Fruit fly (Drosophila melanogaster) whole organism, prepupa: ENCODE measurements around the gene Cnx99A.
"Not testable (repeated sequence)": the region's sequence is repeated elsewhere in the genome, so short reads cannot be mapped to it uniquely, and the experiment has no call there.

Experiments used
- CG10631 ChIP-seq: fragments of 200-800 bp; sonication (Bioruptor generic); optimal IDR thresholded peaks from 2 replicates; lab custom pipeline; 2016; ENCODE audit warnings: missing biosample characterization, missing genetic modification characterization
- CG11762 ChIP-seq: fragments of 200-800 bp; sonication (Bioruptor generic); optimal IDR thresholded peaks from 3 replicates; lab custom pipeline; 2016; ENCODE audit warnings: missing biosample characterization, missing genetic modification characterization; ENCODE audit not compliant: insufficient read depth
- CG11902 ChIP-seq: fragments of 200-800 bp; sonication (Bioruptor generic); optimal IDR thresholded peaks from 3 replicates; lab custom pipeline; 2016; ENCODE audit warnings: missing biosample characterization, missing genetic modification characterization
- CG6854 ChIP-seq: fragments of 200-800 bp; sonication (Bioruptor generic); optimal IDR thresholded peaks from 2 replicates; lab custom pipeline; 2017; ENCODE audit warnings: missing biosample characterization, mild to moderate bottlenecking, missing genetic modification characterization
- Lpt ChIP-seq: fragments of 200-800 bp; sonication (Bioruptor generic); optimal IDR thresholded peaks from 3 replicates; lab custom pipeline; 2016; ENCODE audit warnings: missing biosample characterization, missing genetic modification characterization
- Met ChIP-seq: fragments of 200-800 bp; sonication (Bioruptor generic); optimal IDR thresholded peaks from 3 replicates; lab custom pipeline; 2016; ENCODE audit warnings: missing biosample characterization, missing genetic modification characterization

DNA sequence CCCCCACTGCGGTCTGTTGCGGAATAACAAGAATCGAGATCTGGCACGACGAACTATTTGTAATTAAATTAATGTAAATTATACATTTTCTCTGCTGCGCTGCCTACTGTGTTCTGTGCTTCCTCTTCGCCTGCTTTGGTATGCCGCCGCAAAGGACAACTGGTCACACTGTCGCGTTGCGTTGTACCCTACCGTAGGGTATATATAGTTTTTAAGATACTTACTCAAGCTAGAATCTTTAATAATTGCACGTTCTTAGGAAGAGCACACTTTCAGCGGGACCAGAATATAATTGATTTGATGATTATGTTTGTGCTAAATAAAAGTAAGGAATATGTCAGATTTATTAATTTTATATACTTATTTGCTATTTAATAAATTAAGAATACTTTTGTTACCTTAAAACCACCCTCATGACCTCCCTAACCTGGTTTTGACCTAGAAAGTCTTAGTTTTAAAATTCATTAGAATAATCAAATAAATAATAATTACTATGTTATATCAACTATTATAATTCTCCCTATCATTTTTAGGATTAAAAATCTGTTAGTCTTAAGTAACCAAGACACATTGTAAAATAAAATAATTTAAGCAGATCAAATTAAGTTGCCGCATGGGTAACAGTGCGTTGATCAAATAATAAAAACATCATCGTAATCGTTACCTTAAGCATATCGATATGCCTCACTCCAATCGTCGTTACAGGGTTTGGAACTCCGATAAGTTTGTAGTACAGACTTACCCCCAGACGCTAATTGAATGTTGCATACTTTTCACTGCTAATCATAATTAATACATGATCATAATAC lies at the start of gene Cnx99A:
- TF ChIP-seq CG6854 (GFP tag; lab: Kevin White, UChicago) = not testable (repeated sequence)
- TF ChIP-seq Lpt (GFP tag; lab: Kevin White, UChicago) (peak; percentile 66), Met (peak; percentile 80), CG10631 (GFP tag; lab: Kevin White, UChicago) (peak; percentile 86), CG11762 (GFP tag; lab: Kevin White, UChicago) (peak; percentile 63), CG11902 (GFP tag; lab: Kevin White, UChicago) (peak; percentile 71)
